Fruit fly (Drosophila melanogaster) whole organism, embryonic: ENCODE results near the gene shakB.

Source experiments
- ATbp ChIP-seq: fragments of 200-800 bp; sonication (Bioruptor generic); optimal IDR thresholded peaks from 2 replicates; lab custom pipeline; 2017; ENCODE audit warnings: missing biosample characterization, mild to moderate bottlenecking, missing genetic modification characterization, missing genetic modification reagents
- Aef1 ChIP-seq: fragments of 200-800 bp; sonication (Bioruptor generic); IDR thresholded peaks from 3 replicates; pipeline ENCODE4 v1.3.6; 2022; ENCODE audit warnings: missing biosample characterization, missing genetic modification characterization
- Bgb ChIP-seq: fragments of 200-800 bp; sonication (Bioruptor generic); IDR thresholded peaks from 2 replicates; pipeline ENCODE4 v1.3.6; 2022; ENCODE audit warnings: missing biosample characterization, missing genetic modification characterization; ENCODE audit not compliant: partially characterized antibody
- CG10565 ChIP-seq: fragments of 200-800 bp; sonication (Bioruptor generic); optimal IDR thresholded peaks from 3 replicates; lab custom pipeline; 2016; ENCODE audit warnings: missing biosample characterization, mild to moderate bottlenecking, missing genetic modification characterization
- CG11456 ChIP-seq: fragments of 200-800 bp; sonication (Bioruptor generic); IDR thresholded peaks from 3 replicates; pipeline ENCODE4 v1.3.6; 2022; ENCODE audit warnings: missing biosample characterization, missing genetic modification characterization
- CG11560 ChIP-seq: fragments of 200-800 bp; sonication (Bioruptor generic); IDR thresholded peaks from 3 replicates; pipeline ENCODE4 v1.3.6; 2022; ENCODE audit warnings: missing biosample characterization, missing genetic modification characterization
- CG12236 ChIP-seq: fragments of 200-800 bp; sonication (Bioruptor generic); optimal IDR thresholded peaks from 2 replicates; lab custom pipeline; 2016; ENCODE audit warnings: missing biosample characterization, missing genetic modification characterization
- CG1233 ChIP-seq: fragments of 200-800 bp; sonication (Bioruptor generic); optimal IDR thresholded peaks from 4 replicates; lab custom pipeline; 2018; ENCODE audit warnings: missing biosample characterization, mild to moderate bottlenecking, missing genetic modification characterization
- CG14667 ChIP-seq: fragments of 200-800 bp; sonication (Bioruptor generic); IDR thresholded peaks from 2 replicates; pipeline ENCODE4 v1.3.6; 2022; ENCODE audit warnings: missing biosample characterization, missing genetic modification characterization
- CG15269 ChIP-seq: fragments of 200-800 bp; sonication (Bioruptor generic); optimal IDR thresholded peaks from 2 replicates; lab custom pipeline; 2018; ENCODE audit warnings: missing biosample characterization, mild to moderate bottlenecking, missing genetic modification characterization, moderate library complexity
- CG1603 ChIP-seq: fragments of 200-800 bp; sonication (Bioruptor generic); optimal IDR thresholded peaks from 2 replicates; lab custom pipeline; 2019; ENCODE audit warnings: missing biosample characterization, mild to moderate bottlenecking, missing genetic modification characterization, moderate library complexity
- CG17359 ChIP-seq: fragments of 200-800 bp; sonication (Bioruptor generic); optimal IDR thresholded peaks from 3 replicates; lab custom pipeline; 2018; ENCODE audit warnings: missing biosample characterization, mild to moderate bottlenecking, missing genetic modification characterization, moderate library complexity
- CG17568 ChIP-seq: fragments of 200-800 bp; sonication (Bioruptor generic); optimal IDR thresholded peaks from 2 replicates; lab custom pipeline; 2018; ENCODE audit warnings: missing biosample characterization, mild to moderate bottlenecking, missing genetic modification characterization, moderate library complexity
- CG32532 ChIP-seq: fragments of 200-800 bp; sonication (Bioruptor generic); IDR thresholded peaks from 2 replicates; pipeline ENCODE4 v1.3.6; 2022; ENCODE audit warnings: missing biosample characterization, missing genetic modification characterization
- CG3407 ChIP-seq: fragments of 200-800 bp; sonication (Bioruptor generic); optimal IDR thresholded peaks from 2 replicates; lab custom pipeline; 2018; ENCODE audit warnings: missing biosample characterization, mild to moderate bottlenecking, missing genetic modification characterization
- CG4282 ChIP-seq: fragments of 200-800 bp; sonication (Bioruptor generic); optimal IDR thresholded peaks from 2 replicates; lab custom pipeline; 2016; ENCODE audit warnings: missing biosample characterization, missing genetic modification characterization
- CG4617 ChIP-seq: fragments of 200-800 bp; sonication (Bioruptor generic); optimal IDR thresholded peaks from 3 replicates; lab custom pipeline; 2016; ENCODE audit warnings: missing biosample characterization, missing genetic modification characterization, borderline replicate concordance
- CG6813 ChIP-seq: fragments of 200-800 bp; sonication (Bioruptor generic); optimal IDR thresholded peaks from 2 replicates; lab custom pipeline; 2017; ENCODE audit warnings: missing biosample characterization, missing genetic modification characterization, mild to moderate bottlenecking, moderate library complexity, missing genetic modification reagents
- CG9215 ChIP-seq: fragments of 200-800 bp; sonication (Bioruptor generic); IDR thresholded peaks from 2 replicates; pipeline ENCODE4 v1.3.6; 2022; ENCODE audit warnings: missing biosample characterization, missing genetic modification characterization
- Dfd ChIP-seq, 2 experiments: fragments of >200 bp; optimal IDR thresholded peaks; 2 replicates each; lab custom pipeline; 2017; ENCODE audit warnings: missing biosample characterization in 2 of 2, missing genetic modification characterization in 2 of 2
- Fer3 ChIP-seq: fragments of 200-800 bp; sonication (Bioruptor generic); optimal IDR thresholded peaks from 2 replicates; lab custom pipeline; 2018; ENCODE audit warnings: missing biosample characterization, mild to moderate bottlenecking, missing genetic modification characterization, moderate library complexity
- GATAe ChIP-seq: fragments of 200-800 bp; sonication (Bioruptor generic); conservative IDR thresholded peaks from 2 replicates; pipeline ENCODE4 v1.3.6; 2022; ENCODE audit warnings: missing biosample characterization, missing genetic modification characterization
- Gug ChIP-seq: fragments of 200-800 bp; sonication (Bioruptor generic); IDR thresholded peaks from 4 replicates; pipeline ENCODE4 v1.3.6; 2022; ENCODE audit warnings: missing biosample characterization, missing genetic modification characterization
- HLH4C ChIP-seq: fragments of 200-800 bp; sonication (Bioruptor generic); IDR thresholded peaks from 3 replicates; pipeline ENCODE4 v1.3.6; 2022; ENCODE audit warnings: missing biosample characterization, missing genetic modification characterization; ENCODE audit not compliant: partially characterized antibody
- HmgD ChIP-seq: fragments of 200-800 bp; sonication (Bioruptor generic); optimal IDR thresholded peaks from 3 replicates; lab custom pipeline; 2016; ENCODE audit warnings: missing biosample characterization, missing genetic modification characterization
- Lpt ChIP-seq: fragments of >200 bp; optimal IDR thresholded peaks from 2 replicates; lab custom pipeline; 2018; ENCODE audit warnings: missing biosample characterization, missing genetic modification characterization
- Ptx1 ChIP-seq: fragments of 200-800 bp; sonication (Bioruptor generic); IDR thresholded peaks from 2 replicates; pipeline ENCODE4 v1.3.6; 2022; ENCODE audit warnings: missing biosample characterization, missing genetic modification characterization
- Rfx ChIP-seq: fragments of 200-800 bp; sonication (Bioruptor generic); IDR thresholded peaks from 2 replicates; pipeline ENCODE4 v1.3.6; 2022; ENCODE audit warnings: missing biosample characterization, missing genetic modification characterization
- Spps ChIP-seq: fragments of 200-800 bp; sonication (Bioruptor generic); optimal IDR thresholded peaks from 2 replicates; lab custom pipeline; 2018; ENCODE audit warnings: missing biosample characterization, mild to moderate bottlenecking, missing genetic modification characterization
- YL-1 ChIP-seq: fragments of 200-800 bp; sonication (Bioruptor generic); optimal IDR thresholded peaks from 3 replicates; lab custom pipeline; 2017; ENCODE audit warnings: missing biosample characterization, mild to moderate bottlenecking, missing genetic modification characterization
- ato ChIP-seq: fragments of 200-800 bp; sonication (Bioruptor generic); IDR thresholded peaks from 2 replicates; pipeline ENCODE4 v1.3.6; 2022; ENCODE audit warnings: missing biosample characterization, missing genetic modification characterization; ENCODE audit not compliant: partially characterized antibody
- btn ChIP-seq: fragments of 200-800 bp; sonication (Bioruptor generic); optimal IDR thresholded peaks from 2 replicates; lab custom pipeline; 2016; ENCODE audit warnings: missing biosample characterization, missing genetic modification characterization
- cg ChIP-seq: fragments of 200-800 bp; sonication (Bioruptor generic); optimal IDR thresholded peaks from 3 replicates; lab custom pipeline; 2019; ENCODE audit warnings: missing biosample characterization, mild to moderate bottlenecking, missing genetic modification characterization, moderate library complexity
- crc ChIP-seq: fragments of 200-800 bp; sonication (Bioruptor generic); optimal IDR thresholded peaks from 2 replicates; lab custom pipeline; 2016; ENCODE audit warnings: missing biosample characterization, missing genetic modification characterization
- crp ChIP-seq, 2 experiments: fragments of 200-800 bp; sonication (Bioruptor generic); optimal IDR thresholded peaks; 2 replicates in 1 of 2; 3 replicates in 1 of 2; lab custom pipeline; 2017; ENCODE audit warnings: missing biosample characterization in 2 of 2, missing genetic modification characterization in 2 of 2, mild to moderate bottlenecking in 1 of 2, moderate library complexity in 1 of 2
- dan ChIP-seq: fragments of 200-800 bp; sonication (Bioruptor generic); IDR thresholded peaks from 2 replicates; pipeline ENCODE4 v1.3.6; 2022; ENCODE audit warnings: missing biosample characterization, missing genetic modification characterization
- klu ChIP-seq: fragments of 200-800 bp; sonication (Bioruptor generic); IDR thresholded peaks from 2 replicates; pipeline ENCODE4 v1.3.6; 2022; ENCODE audit warnings: missing biosample characterization, missing genetic modification characterization
- knrl ChIP-seq: fragments of 200-800 bp; sonication (Bioruptor generic); IDR thresholded peaks from 3 replicates; pipeline ENCODE4 v1.3.6; 2022; ENCODE audit warnings: missing biosample characterization, missing genetic modification characterization; ENCODE audit not compliant: partially characterized antibody
- lola ChIP-seq, 3 experiments: fragments of >200 bp in 2 of 3; fragments of 200-800 bp in 1 of 3; sonication (Bioruptor generic) in 1 of 3; optimal IDR thresholded peaks; 2 replicates each; lab custom pipeline; 2017 to 2019; ENCODE audit warnings: missing biosample characterization in 3 of 3, missing genetic modification characterization in 3 of 3, mild to moderate bottlenecking in 1 of 3, moderate library complexity in 1 of 3
- oc ChIP-seq: fragments of 200-800 bp; sonication (Bioruptor generic); optimal IDR thresholded peaks from 2 replicates; lab custom pipeline; 2018; ENCODE audit warnings: missing biosample characterization, mild to moderate bottlenecking, missing genetic modification characterization, moderate library complexity
- otp ChIP-seq: fragments of 200-800 bp; sonication (Bioruptor generic); IDR thresholded peaks from 3 replicates; pipeline ENCODE4, ENCODE4 v1.3.6; 2022; ENCODE audit warnings: missing biosample characterization, missing genetic modification characterization
- pb ChIP-seq: fragments of 200-800 bp; sonication (Bioruptor generic); optimal IDR thresholded peaks from 3 replicates; lab custom pipeline; 2016; ENCODE audit warnings: missing biosample characterization, missing genetic modification characterization
- psq ChIP-seq: fragments of 200-800 bp; sonication (Bioruptor generic); optimal IDR thresholded peaks from 2 replicates; lab custom pipeline; 2017; ENCODE audit warnings: missing biosample characterization, missing genetic modification characterization
- schlank ChIP-seq: fragments of 200-800 bp; sonication (Bioruptor generic); optimal IDR thresholded peaks from 2 replicates; lab custom pipeline; 2018; ENCODE audit warnings: missing biosample characterization, mild to moderate bottlenecking, missing genetic modification characterization
- so ChIP-seq: fragments of 200-800 bp; sonication (Bioruptor generic); IDR thresholded peaks from 3 replicates; pipeline ENCODE4 v1.3.6; 2022; ENCODE audit warnings: missing biosample characterization, missing genetic modification characterization
- tap ChIP-seq: fragments of 200-800 bp; optimal IDR thresholded peaks from 3 replicates; lab custom pipeline; 2019; ENCODE audit warnings: missing biosample characterization, mild to moderate bottlenecking, missing genetic modification characterization, moderate library complexity
- trem ChIP-seq: fragments of 200-800 bp; optimal IDR thresholded peaks from 3 replicates; lab custom pipeline; 2019; ENCODE audit warnings: missing biosample characterization, mild to moderate bottlenecking, missing genetic modification characterization, moderate library complexity
- vnd ChIP-seq: fragments of 200-800 bp; sonication (Bioruptor generic); IDR thresholded peaks from 3 replicates; pipeline ENCODE4 v1.3.6; 2022; ENCODE audit warnings: missing biosample characterization, missing genetic modification characterization; ENCODE audit not compliant: partially characterized antibody
- wdn ChIP-seq: fragments of 200-800 bp; sonication (Bioruptor generic); IDR thresholded peaks from 2 replicates; pipeline ENCODE4 v1.3.6; 2022; ENCODE audit warnings: missing biosample characterization, missing genetic modification characterization
- zfh1 ChIP-seq: fragments of 200-800 bp; sonication (Bioruptor generic); IDR thresholded peaks from 3 replicates; pipeline ENCODE4 v1.3.6; 2022; ENCODE audit warnings: missing biosample characterization, missing genetic modification characterization

shakB gene

dm6 chrX:20760444-20760843 lies 166.4 kb downstream of the shakB start (continued):
- TF ChIP-seq ATbp (GFP tag; lab: Kevin White, UChicago) (peak; percentile 56), CG6813 (peak; percentile 78), zfh1 (GFP tag; lab: Robert Waterston, UW) (peak; percentile 87), CG14667 (GFP tag; lab: Robert Waterston, UW) (peak; percentile 77), CG4617 (GFP tag; lab: Kevin White, UChicago) (peak; percentile 49), GATAe (GFP tag; lab: Robert Waterston, UW) (peak; percentile 14; the same call in 1 of the 2 replicates), CG3407 (GFP tag; lab: Kevin White, UChicago) (peak; percentile 73), crp (GFP tag; optimal IDR thresholded peaks at IDR 0.05; lab: Kevin White, UChicago) (peak in 1 of 2 experiments; percentile 1), HmgD (peak; percentile 82), Fer3 (tag; lab: Kevin White, UChicago) (peak; percentile 70), CG9215 (peak; percentile 38; the same call in 1 of the 2 replicates), dan (GFP tag; lab: Robert Waterston, UW) (no peak), Aef1 (GFP tag; lab: Robert Waterston, UW) (peak; percentile 71), klu (GFP tag; lab: Robert Waterston, UW) (no peak; the same call in 1 of the 2 replicates), psq (GFP tag; lab: Kevin White, UChicago) (peak; percentile 14), knrl (GFP tag; lab: Robert Waterston, UW) (peak; percentile 81), CG1603 (peak; percentile 71), CG12236 (GFP tag; lab: Kevin White, UChicago) (peak; percentile 52), schlank (tag; lab: Kevin White, UChicago) (peak; percentile 0), CG10565 (GFP tag; lab: Kevin White, UChicago) (no peak), so (GFP tag; lab: Robert Waterston, UW) (peak; percentile 71; the same call in 2 of the 3 replicates), oc (tag; lab: Kevin White, UChicago) (no peak), CG11456 (GFP tag; lab: Robert Waterston, UW) (peak; percentile 96), tap (tag; lab: Kevin White, UChicago) (peak; percentile 6), YL-1 (peak; percentile 18), HLH4C (GFP tag; lab: Robert Waterston, UW) (peak; percentile 77), Ptx1 (GFP tag; lab: Robert Waterston, UW) (peak; percentile 84), CG15269 (tag; lab: Kevin White, UChicago) (peak; percentile 73), CG1233 (GFP tag; lab: Kevin White, UChicago) (peak; percentile 75), cg (GFP tag; lab: Kevin White, UChicago) (no peak), CG4282 (peak; percentile 77), ato (GFP tag; lab: Robert Waterston, UW) (peak; percentile 78), pb (GFP tag; lab: Kevin White, UChicago) (peak; percentile 82), Spps (peak; percentile 51), Bgb (GFP tag; lab: Robert Waterston, UW) (peak; percentile 88), crc (peak; percentile 47), trem (tag; lab: Kevin White, UChicago) (peak; percentile 68), Gug (peak; percentile 61; the same call in 2 of the 4 replicates), CG11560 (tag; lab: Robert Waterston, UW) (peak; percentile 72; the same call in 2 of the 3 replicates), vnd (GFP tag; lab: Robert Waterston, UW) (peak; percentile 81), CG17568 (GFP tag; lab: Kevin White, UChicago) (peak; percentile 60), CG32532 (GFP tag; lab: Robert Waterston, UW) (peak; percentile 92), lola (GFP tag; optimal IDR thresholded peaks at IDR 0.05; lab: Kevin White, UChicago) (peak in 1 of 3 experiments; percentile 41), btn (GFP tag; lab: Kevin White, UChicago) (peak; percentile 48), Lpt (peak; percentile 55), Dfd (GFP tag; optimal IDR thresholded peaks at IDR 0.05; lab: Kevin White, UChicago) (no peak), CG17359 (peak; percentile 81), wdn (GFP tag; lab: Robert Waterston, UW) (peak; percentile 66), Rfx (GFP tag; lab: Robert Waterston, UW) (peak; percentile 90), otp (GFP tag; lab: Robert Waterston, UW) (peak; percentile 72; the same call in 2 of the 3 replicates)
